Worm (Caenorhabditis elegans) whole organism, L3 larva: Measurements from ENCODE around the gene F19B10.10.

Experiments used
- aly-2 ChIP-seq: fragments of 150-350 bp; optimal IDR thresholded peaks from 2 replicates; lab custom pipeline; 2014; ENCODE audit warnings: missing biosample characterization, missing genetic modification characterization
- ceh-28 ChIP-seq: fragments of 150-350 bp; optimal IDR thresholded peaks from 2 replicates; lab custom pipeline; 2014; ENCODE audit warnings: missing biosample characterization, missing genetic modification reagents, missing genetic modification characterization
- daf-12 ChIP-seq: fragments of 150-350 bp; optimal IDR thresholded peaks from 2 replicates; lab custom pipeline; 2014; ENCODE audit warnings: missing biosample characterization, missing genetic modification reagents, missing genetic modification characterization
- fkh-10 ChIP-seq: sonication (generic microtip); optimal IDR thresholded peaks from 2 replicates; lab custom pipeline; 2017; ENCODE audit warnings: missing biosample characterization, missing genetic modification reagents, missing genetic modification characterization
- fos-1 ChIP-seq: fragments of 150-350 bp; optimal IDR thresholded peaks from 2 replicates; lab custom pipeline; 2014; ENCODE audit warnings: missing biosample characterization, missing genetic modification characterization
- nhr-237 ChIP-seq: fragments of 150-350 bp; optimal IDR thresholded peaks from 2 replicates; lab custom pipeline; 2014; ENCODE audit warnings: missing biosample characterization, missing genetic modification characterization
- nhr-77 ChIP-seq: fragments of 150-350 bp; optimal IDR thresholded peaks from 2 replicates; lab custom pipeline; 2014; ENCODE audit warnings: missing biosample characterization, missing genetic modification characterization
- tbx-2 ChIP-seq: sonication (generic microtip); optimal IDR thresholded peaks from 2 replicates; lab custom pipeline; 2016; ENCODE audit warnings: mild to moderate bottlenecking, missing genetic modification characterization, missing compliant biosample characterization
- unc-39 ChIP-seq: sonication (generic microtip); optimal IDR thresholded peaks from 4 replicates; lab custom pipeline; 2017; ENCODE audit warnings: missing biosample characterization, missing genetic modification characterization

DNA sequence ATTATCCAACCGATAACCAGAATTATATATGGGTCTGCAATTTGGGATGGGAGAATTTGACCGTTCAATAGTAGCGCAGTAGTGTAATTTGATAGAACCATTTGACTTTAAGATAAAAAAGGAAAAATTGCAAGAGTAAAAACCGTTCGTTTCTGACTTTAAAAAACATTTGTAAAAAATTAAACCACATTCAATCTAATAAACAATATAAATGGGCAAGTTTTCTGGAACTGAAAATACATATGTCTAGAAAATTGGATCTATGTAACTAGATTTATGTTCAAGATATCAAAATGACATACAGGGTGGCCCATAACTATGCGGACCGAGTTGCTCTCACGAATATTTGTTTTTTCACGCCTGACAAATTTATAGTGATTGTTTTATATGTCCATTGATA, 13.4 kb upstream of the F19B10.10 start, which contains the start of gene srx-102:
- no peak for TF ChIP-seq aly-2 (tag; lab: Kevin White, UChicago)
- no peak for TF ChIP-seq nhr-77 (tag; lab: Kevin White, UChicago)
- no peak for TF ChIP-seq fos-1 (tag; lab: Kevin White, UChicago)
- no peak for TF ChIP-seq ceh-28 (tag; lab: Kevin White, UChicago)
- no peak for TF ChIP-seq tbx-2 (tag; lab: Kevin White, UChicago)
- TF ChIP-seq fkh-10 (GFP tag; lab: Kevin White, UChicago), result no peak
- no peak for TF ChIP-seq nhr-237
- no peak for TF ChIP-seq daf-12
- TF ChIP-seq unc-39 (tag; lab: Kevin White, UChicago), result no peak
